Fruit fly (Drosophila melanogaster): ENCODE results near the gene rdgC.

- no peak for TF ChIP-seq Sox102F (GFP tag; optimal IDR thresholded peaks at IDR 0.05)
- TF ChIP-seq eg (GFP tag; IDR thresholded peaks at IDR 0.05): no peak
Measured at dm6 chr3L:20240753-20241152, 7.1 kb upstream of the rdgC start, which contains the start of gene Clc.
